Fruit fly (Drosophila melanogaster) whole organism, embryonic: ENCODE measurements around the gene CG12507.
A peak's percentile ranks its signal among the peaks of the same experiment; 100 is the strongest.

Source experiments
- BEAF-32 ChIP-seq: fragments of 200-800 bp; sonication (Bioruptor generic); optimal IDR thresholded peaks from 3 replicates; lab custom pipeline; 2017; ENCODE audit warnings: missing biosample characterization, missing genetic modification characterization, mild to moderate bottlenecking, moderate library complexity, missing genetic modification reagents
- Bdp1 ChIP-seq: fragments of 200-800 bp; sonication (Bioruptor generic); optimal IDR thresholded peaks from 3 replicates; lab custom pipeline; 2016; ENCODE audit warnings: missing biosample characterization, missing genetic modification characterization
- CG10366 ChIP-seq: fragments of 200-800 bp; sonication (Bioruptor generic); IDR thresholded peaks from 2 replicates; pipeline ENCODE4 v1.3.6; 2022; ENCODE audit warnings: missing biosample characterization, missing genetic modification characterization
- CG11695 ChIP-seq: fragments of 200-800 bp; sonication (Bioruptor generic); IDR thresholded peaks from 3 replicates; pipeline ENCODE4 v1.3.6; 2022; ENCODE audit warnings: missing biosample characterization, missing genetic modification characterization
- CG13123 ChIP-seq: fragments of 200-800 bp; sonication (Bioruptor generic); optimal IDR thresholded peaks from 2 replicates; lab custom pipeline; 2016; ENCODE audit warnings: missing biosample characterization, missing genetic modification characterization
- CG14965 ChIP-seq: fragments of 200-800 bp; sonication (Bioruptor generic); optimal IDR thresholded peaks from 2 replicates; lab custom pipeline; 2016; ENCODE audit warnings: missing biosample characterization, missing genetic modification characterization, borderline replicate concordance
- CG15479 ChIP-seq: fragments of 200-800 bp; sonication (Bioruptor generic); optimal IDR thresholded peaks from 3 replicates; lab custom pipeline; 2019; ENCODE audit warnings: missing biosample characterization, mild to moderate bottlenecking, missing genetic modification characterization, moderate library complexity
- CG17361 ChIP-seq: fragments of 200-800 bp; sonication (Bioruptor generic); IDR thresholded peaks from 3 replicates; pipeline ENCODE4 v1.3.6; 2022; ENCODE audit warnings: missing biosample characterization, missing genetic modification characterization
- CG3281 ChIP-seq: fragments of 200-800 bp; sonication (Bioruptor generic); optimal IDR thresholded peaks from 3 replicates; lab custom pipeline; 2017; ENCODE audit warnings: missing biosample characterization, mild to moderate bottlenecking, missing genetic modification characterization
- CG4854 ChIP-seq: fragments of 200-800 bp; sonication (Bioruptor generic); optimal IDR thresholded peaks from 2 replicates; lab custom pipeline; 2016; ENCODE audit warnings: missing biosample characterization, missing genetic modification characterization, inconsistent platforms
- CG6254 ChIP-seq: fragments of 200-800 bp; sonication (Bioruptor generic); optimal IDR thresholded peaks from 3 replicates; lab custom pipeline; 2017; ENCODE audit warnings: mild to moderate bottlenecking, missing biosample characterization, missing genetic modification reagents, missing genetic modification characterization
- CG6689 ChIP-seq: fragments of 200-800 bp; sonication (Bioruptor generic); IDR thresholded peaks from 2 replicates; pipeline ENCODE4 v1.3.6; 2022; ENCODE audit warnings: missing biosample characterization, missing genetic modification characterization
- CG8359 ChIP-seq: fragments of 200-800 bp; sonication (Bioruptor generic); optimal IDR thresholded peaks from 2 replicates; lab custom pipeline; 2017; ENCODE audit warnings: missing biosample characterization, mild to moderate bottlenecking, missing genetic modification characterization, borderline replicate concordance
- CG9609 ChIP-seq: fragments of 200-800 bp; sonication (Bioruptor generic); optimal IDR thresholded peaks from 3 replicates; lab custom pipeline; 2016; ENCODE audit warnings: missing biosample characterization, missing genetic modification characterization
- CG9727 ChIP-seq: fragments of 200-800 bp; sonication (Bioruptor generic); optimal IDR thresholded peaks from 3 replicates; lab custom pipeline; 2017; ENCODE audit warnings: missing biosample characterization, mild to moderate bottlenecking, missing genetic modification characterization
- CTCF ChIP-seq: fragments of 200-800 bp; sonication (Bioruptor generic); optimal IDR thresholded peaks from 2 replicates; lab custom pipeline; 2017; ENCODE audit warnings: missing biosample characterization, mild to moderate bottlenecking, missing genetic modification characterization, moderate library complexity
- Dad ChIP-seq: fragments of 200-800 bp; sonication (Bioruptor generic); optimal IDR thresholded peaks from 3 replicates; lab custom pipeline; 2016; ENCODE audit warnings: missing biosample characterization, missing genetic modification characterization
- Doc2 ChIP-seq: fragments of 200-800 bp; sonication (Bioruptor generic); IDR thresholded peaks from 2 replicates; pipeline ENCODE4 v1.3.6; 2022; ENCODE audit warnings: missing biosample characterization, missing genetic modification characterization
- Ets97D ChIP-seq: fragments of 200-800 bp; sonication (Bioruptor generic); optimal IDR thresholded peaks from 3 replicates; lab custom pipeline; 2016; ENCODE audit warnings: missing biosample characterization, missing genetic modification characterization
- Gug ChIP-seq: fragments of 200-800 bp; sonication (Bioruptor generic); IDR thresholded peaks from 4 replicates; pipeline ENCODE4 v1.3.6; 2022; ENCODE audit warnings: missing biosample characterization, missing genetic modification characterization
- HLH4C ChIP-seq: fragments of 200-800 bp; sonication (Bioruptor generic); IDR thresholded peaks from 3 replicates; pipeline ENCODE4 v1.3.6; 2022; ENCODE audit warnings: missing biosample characterization, missing genetic modification characterization; ENCODE audit not compliant: partially characterized antibody
- HmgD ChIP-seq: fragments of 200-800 bp; sonication (Bioruptor generic); optimal IDR thresholded peaks from 3 replicates; lab custom pipeline; 2016; ENCODE audit warnings: missing biosample characterization, missing genetic modification characterization
- Hr51 ChIP-seq, 2 experiments: fragments of 200-800 bp; sonication (Bioruptor generic); optimal IDR thresholded peaks; 2 replicates in 1 of 2; 3 replicates in 1 of 2; lab custom pipeline; 2016 to 2018; ENCODE audit warnings: missing biosample characterization in 2 of 2, missing genetic modification characterization in 2 of 2, mild to moderate bottlenecking in 1 of 2, moderate library complexity in 1 of 2
- Mrtf ChIP-seq: fragments of 200-800 bp; sonication (Bioruptor generic); IDR thresholded peaks from 3 replicates; pipeline ENCODE4 v1.3.6; 2022; ENCODE audit warnings: missing biosample characterization, missing genetic modification characterization
- Scr ChIP-seq: fragments of 200-800 bp; sonication (Bioruptor generic); IDR thresholded peaks from 2 replicates; pipeline ENCODE4 v1.3.6; 2022; ENCODE audit warnings: missing biosample characterization, missing genetic modification characterization; ENCODE audit not compliant: partially characterized antibody
- Sin3A ChIP-seq: fragments of >200 bp; optimal IDR thresholded peaks from 2 replicates; lab custom pipeline; 2018
- Taf1 ChIP-seq: fragments of 200-800 bp; sonication (Bioruptor generic); IDR thresholded peaks from 2 replicates; pipeline ENCODE4 v1.3.6; 2022; ENCODE audit warnings: missing biosample characterization, missing genetic modification characterization
- Xrp1 ChIP-seq: fragments of 200-800 bp; sonication (Bioruptor generic); IDR thresholded peaks from 2 replicates; pipeline ENCODE4 v1.3.6; 2022; ENCODE audit warnings: missing biosample characterization, missing genetic modification characterization
- bowl ChIP-seq: fragments of 200-800 bp; sonication (Bioruptor generic); IDR thresholded peaks from 2 replicates; pipeline ENCODE4 v1.3.6; 2022; ENCODE audit warnings: missing biosample characterization, missing genetic modification characterization
- cg ChIP-seq: fragments of 200-800 bp; sonication (Bioruptor generic); optimal IDR thresholded peaks from 3 replicates; lab custom pipeline; 2019; ENCODE audit warnings: missing biosample characterization, mild to moderate bottlenecking, missing genetic modification characterization, moderate library complexity
- dimm ChIP-seq: fragments of 200-800 bp; sonication (Bioruptor generic); IDR thresholded peaks from 2 replicates; pipeline ENCODE4 v1.3.6; 2022; ENCODE audit warnings: missing biosample characterization, missing genetic modification characterization
- en ChIP-seq: fragments of 200-800 bp; sonication (Bioruptor generic); optimal IDR thresholded peaks from 2 replicates; lab custom pipeline; 2016; ENCODE audit warnings: missing biosample characterization, missing genetic modification characterization
- eyg ChIP-seq: fragments of 200-800 bp; sonication (Bioruptor generic); optimal IDR thresholded peaks from 3 replicates; lab custom pipeline; 2016; ENCODE audit warnings: missing biosample characterization, missing genetic modification characterization
- fu2 ChIP-seq: fragments of 200-800 bp; sonication (Bioruptor generic); optimal IDR thresholded peaks from 2 replicates; lab custom pipeline; 2016; ENCODE audit warnings: missing biosample characterization, missing genetic modification characterization
- gce ChIP-seq: fragments of 200-800 bp; sonication (Bioruptor generic); IDR thresholded peaks from 3 replicates; pipeline ENCODE4 v1.3.6; 2022; ENCODE audit warnings: missing biosample characterization, missing genetic modification characterization
- gro ChIP-seq: fragments of 200-800 bp; sonication (Bioruptor generic); optimal IDR thresholded peaks from 2 replicates; lab custom pipeline; 2016; ENCODE audit warnings: missing biosample characterization, missing genetic modification characterization
- gsb ChIP-seq: fragments of 200-800 bp; sonication (Bioruptor generic); IDR thresholded peaks from 2 replicates; pipeline ENCODE4 v1.3.6; 2022; ENCODE audit warnings: missing biosample characterization, missing genetic modification characterization
- gt ChIP-seq: fragments of 200-800 bp; sonication (Bioruptor generic); IDR thresholded peaks from 2 replicates; pipeline ENCODE4 v1.3.6; 2022; ENCODE audit warnings: missing biosample characterization, missing genetic modification characterization
- hkb ChIP-seq, 2 experiments: fragments of 200-800 bp in 1 of 2; fragments of >200 bp in 1 of 2; sonication (Bioruptor generic) in 1 of 2; IDR thresholded peaks in 1 of 2; optimal IDR thresholded peaks in 1 of 2; 2 replicates each; pipeline versions ENCODE4 v1.3.6 to Lab custom; 2017 to 2022; ENCODE audit warnings: missing biosample characterization in 1 of 2, missing genetic modification characterization in 1 of 2
- insv ChIP-seq, 2 experiments: fragments of 200-800 bp; sonication (Bioruptor generic); optimal IDR thresholded peaks; 3 replicates each; lab custom pipeline; 2016 to 2018; ENCODE audit warnings: missing biosample characterization in 2 of 2, missing genetic modification characterization in 2 of 2
- klu ChIP-seq: fragments of 200-800 bp; sonication (Bioruptor generic); IDR thresholded peaks from 2 replicates; pipeline ENCODE4 v1.3.6; 2022; ENCODE audit warnings: missing biosample characterization, missing genetic modification characterization
- lbe ChIP-seq: fragments of 200-800 bp; sonication (Bioruptor generic); optimal IDR thresholded peaks from 2 replicates; lab custom pipeline; 2016; ENCODE audit warnings: missing biosample characterization, mild to moderate bottlenecking, missing genetic modification characterization
- mld ChIP-seq: fragments of 200-800 bp; sonication (Bioruptor generic); IDR thresholded peaks from 3 replicates; pipeline ENCODE4 v1.3.6; 2022; ENCODE audit warnings: missing biosample characterization, missing genetic modification characterization; ENCODE audit not compliant: partially characterized antibody
- peb ChIP-seq: fragments of 200-800 bp; sonication (Bioruptor generic); IDR thresholded peaks from 2 replicates; pipeline ENCODE4 v1.3.6; 2022; ENCODE audit warnings: missing biosample characterization, missing genetic modification characterization
- pnt ChIP-seq: fragments of 200-800 bp; sonication (Bioruptor generic); optimal IDR thresholded peaks from 3 replicates; lab custom pipeline; 2016; ENCODE audit warnings: missing biosample characterization, missing genetic modification characterization
- pzg ChIP-seq: fragments of 200-800 bp; sonication (Bioruptor generic); optimal IDR thresholded peaks from 3 replicates; lab custom pipeline; 2018; ENCODE audit warnings: missing biosample characterization, mild to moderate bottlenecking, missing genetic modification characterization, moderate library complexity
- sim ChIP-seq: fragments of 200-800 bp; sonication (Bioruptor generic); IDR thresholded peaks from 2 replicates; pipeline ENCODE4 v1.3.6; 2022; ENCODE audit warnings: missing biosample characterization, missing genetic modification characterization
- sr ChIP-seq: fragments of 200-800 bp; sonication (Bioruptor generic); IDR thresholded peaks from 3 replicates; pipeline ENCODE4 v1.3.6; 2022; ENCODE audit warnings: missing biosample characterization, missing genetic modification characterization
- tna ChIP-seq: fragments of 200-800 bp; sonication (Bioruptor generic); IDR thresholded peaks from 2 replicates; pipeline ENCODE4 v1.3.6; 2022; ENCODE audit warnings: missing biosample characterization, missing genetic modification characterization; ENCODE audit not compliant: partially characterized antibody
- tx ChIP-seq: fragments of 200-800 bp; sonication (Bioruptor generic); optimal IDR thresholded peaks from 2 replicates; lab custom pipeline; 2016; ENCODE audit warnings: missing biosample characterization, missing genetic modification characterization
- z ChIP-seq: fragments of 200-800 bp; sonication (Bioruptor generic); IDR thresholded peaks from 3 replicates; pipeline ENCODE4 v1.3.6; 2022; ENCODE audit warnings: missing biosample characterization, missing genetic modification characterization
- zfh1 ChIP-seq: fragments of 200-800 bp; sonication (Bioruptor generic); IDR thresholded peaks from 3 replicates; pipeline ENCODE4 v1.3.6; 2022; ENCODE audit warnings: missing biosample characterization, missing genetic modification characterization

Gene CG12507

dm6 chrX:16275854-16276338, 9.6 kb upstream of the CG12507 start, which contains the start of the genes kat80 and Prosalpha4 (continued):
- peak; percentile 33; the same call in 1 of the 3 replicates for TF ChIP-seq HLH4C
- peak; percentile 43 for TF ChIP-seq pzg (GFP tag; lab: Kevin White, UChicago)
- TF ChIP-seq z (GFP tag; lab: Robert Waterston, UW), result no peak
- peak; percentile 62 for TF ChIP-seq CG3281
- peak in 1 of 2 experiments; percentile 10 for TF ChIP-seq Hr51 (GFP tag; optimal IDR thresholded peaks at IDR 0.05; lab: Kevin White, UChicago)
- TF ChIP-seq CG10366 (GFP tag; lab: Robert Waterston, UW), result peak; percentile 68; the same call in 1 of the 2 replicates
- no peak for TF ChIP-seq gsb (GFP tag; lab: Robert Waterston, UW)
- no peak; the same call in 1 of the 2 replicates for TF ChIP-seq CG6689
- TF ChIP-seq CG13123 (GFP tag; lab: Kevin White, UChicago), result no peak
- TF ChIP-seq sr (GFP tag; lab: Robert Waterston, UW), result no peak
- no peak for TF ChIP-seq sim (GFP tag; lab: Robert Waterston, UW)
- no peak for TF ChIP-seq en (GFP tag; lab: Kevin White, UChicago)
- TF ChIP-seq eyg, result no peak
- TF ChIP-seq pnt (GFP tag; lab: Kevin White, UChicago), result no peak
- no peak for TF ChIP-seq tna (GFP tag; lab: Robert Waterston, UW)
- TF ChIP-seq Mrtf (GFP tag; lab: Robert Waterston, UW), result no peak
- TF ChIP-seq CG11695, result 0 out of 3 replicates have a peak, but pooled peaks have one; percentile 7
- TF ChIP-seq CG15479, result no peak
- TF ChIP-seq zfh1 (GFP tag; lab: Robert Waterston, UW), result peak; percentile 27; the same call in 1 of the 3 replicates
- TF ChIP-seq CG17361 (GFP tag; lab: Robert Waterston, UW), result peak; percentile 56; the same call in 1 of the 3 replicates
- TF ChIP-seq peb, result no peak
- no peak for TF ChIP-seq Dad (GFP tag; lab: Kevin White, UChicago)
- TF ChIP-seq bowl (GFP tag; lab: Robert Waterston, UW), result no peak
- no peak for TF ChIP-seq CG6254 (GFP tag; lab: Kevin White, UChicago)
- TF ChIP-seq CG9609 (GFP tag; lab: Kevin White, UChicago), result no peak
- TF ChIP-seq gt (GFP tag; lab: Robert Waterston, UW), result no peak
- no peak for TF ChIP-seq Doc2 (GFP tag; lab: Robert Waterston, UW)
- no peak for TF ChIP-seq gro (GFP tag; lab: Kevin White, UChicago)
- no peak for TF ChIP-seq Bdp1 (GFP tag; lab: Kevin White, UChicago)
- peak; percentile 76 for TF ChIP-seq CG9727
- no peak for TF ChIP-seq CG14965 (GFP tag; lab: Kevin White, UChicago)
- no peak for TF ChIP-seq dimm
- TF ChIP-seq CTCF (GFP tag; lab: Kevin White, UChicago), result no peak
- TF ChIP-seq Scr, result peak; percentile 71
- TF ChIP-seq Taf1 (GFP tag; lab: Robert Waterston, UW), result no peak
- no peak for TF ChIP-seq CG8359 (GFP tag; lab: Kevin White, UChicago)
- no peak for TF ChIP-seq Sin3A (lab: Kevin White, UChicago)
- no peak for TF ChIP-seq klu (GFP tag; lab: Robert Waterston, UW)
- no peak for TF ChIP-seq cg (GFP tag; lab: Kevin White, UChicago)
- TF ChIP-seq lbe (GFP tag; lab: Kevin White, UChicago), result no peak
- TF ChIP-seq Xrp1 (GFP tag; lab: Robert Waterston, UW), result no peak
- no peak for TF ChIP-seq fu2 (GFP tag; lab: Kevin White, UChicago)
- TF ChIP-seq tx (GFP tag; lab: Kevin White, UChicago), result no peak
- no peak for TF ChIP-seq CG4854
- TF ChIP-seq Gug (GFP tag; lab: Robert Waterston, UW), result peak; percentile 35; the same call in 1 of the 4 replicates
- peak; percentile 75 for TF ChIP-seq BEAF-32 (GFP tag; lab: Kevin White, UChicago)
- TF ChIP-seq insv (GFP tag; optimal IDR thresholded peaks at IDR 0.05; lab: Kevin White, UChicago), result no peak
- TF ChIP-seq HmgD (GFP tag; lab: Kevin White, UChicago), result no peak
- no peak for TF ChIP-seq hkb (optimal IDR thresholded peaks at IDR 0.05; lab: Kevin White, UChicago)
- TF ChIP-seq hkb (GFP tag; IDR thresholded peaks at IDR 0.05; lab: Robert Waterston, UW), result no peak
- TF ChIP-seq mld (GFP tag; lab: Robert Waterston, UW), result no peak
- TF ChIP-seq Ets97D (GFP tag; lab: Kevin White, UChicago), result peak; percentile 11
- TF ChIP-seq gce (GFP tag; lab: Robert Waterston, UW), result no peak
